Worm (Caenorhabditis elegans) whole organism, L4/young adult: ENCODE data around the gene glb-19.

Experiments used
- W03F9.2 ChIP-seq: fragments of 150-350 bp; optimal IDR thresholded peaks from 2 replicates; lab custom pipeline; 2014; ENCODE audit warnings: missing biosample characterization, missing genetic modification characterization
- dao-5 ChIP-seq: sonication (generic microtip); optimal IDR thresholded peaks from 2 replicates; lab custom pipeline; 2016; ENCODE audit warnings: missing genotype, missing genetic modification characterization, moderate library complexity, missing compliant biosample characterization
- him-1 ChIP-seq: sonication (generic microtip); optimal IDR thresholded peaks from 2 replicates; lab custom pipeline; 2016; ENCODE audit warnings: missing genotype, missing genetic modification reagents, missing genetic modification characterization, missing compliant biosample characterization

The glb-19 gene

ce11 chrIV:10668561-10668960, 14.6 kb upstream of the glb-19 start:
- no peak for TF ChIP-seq him-1 (tag; lab: Kevin White, UChicago)
- no peak for TF ChIP-seq dao-5 (tag; lab: Kevin White, UChicago)
- no peak for TF ChIP-seq W03F9.2 (tag; lab: Kevin White, UChicago)

ce11 chrIV:10666523-10666922, 12.6 kb upstream of the glb-19 start, which contains the start of gene epi-1:
Gene epi-1, plus strand, starts transcription at chrIV:10666823.
- TF ChIP-seq him-1 (tag; lab: Kevin White, UChicago) (no peak), dao-5 (tag; lab: Kevin White, UChicago) (no peak), W03F9.2 (tag; lab: Kevin White, UChicago) (no peak)

ce11 chrIV:10664134-10664533, 10.2 kb upstream of the glb-19 start, which contains the start of gene K08C7.7:
Gene K08C7.7, plus strand, starts transcription at chrIV:10664434.
- TF ChIP-seq him-1 (tag; lab: Kevin White, UChicago) = no peak
- no peak for TF ChIP-seq W03F9.2 (tag; lab: Kevin White, UChicago)
- TF ChIP-seq dao-5 (tag; lab: Kevin White, UChicago) = no peak

DNA sequence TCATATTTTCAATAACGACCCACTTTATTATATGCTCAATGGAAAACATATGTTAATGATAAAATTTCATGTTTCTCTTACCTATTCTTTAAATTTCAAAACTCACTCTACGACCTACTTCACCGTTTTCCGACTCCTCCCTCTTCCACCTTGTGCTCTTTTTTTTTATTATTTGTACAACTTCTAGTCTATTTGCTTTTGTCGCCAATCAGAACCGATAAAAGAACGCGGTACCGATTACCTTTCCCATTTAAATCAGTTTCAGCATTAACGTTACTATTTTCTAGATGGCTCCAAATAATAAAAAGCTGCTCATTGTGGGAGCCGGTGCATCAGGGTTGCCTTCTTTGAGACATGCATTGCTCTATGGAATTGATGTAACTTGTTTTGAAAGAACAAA, 7.8 kb upstream of the glb-19 start, which contains the start of gene fmo-1:
TSS of gene fmo-1 (plus strand) at position 98 of the 400 bp plus-strand sequence.
- TF ChIP-seq him-1 (tag; lab: Kevin White, UChicago) (no peak), dao-5 (tag; lab: Kevin White, UChicago) (no peak), W03F9.2 (tag; lab: Kevin White, UChicago) (no peak)

DNA sequence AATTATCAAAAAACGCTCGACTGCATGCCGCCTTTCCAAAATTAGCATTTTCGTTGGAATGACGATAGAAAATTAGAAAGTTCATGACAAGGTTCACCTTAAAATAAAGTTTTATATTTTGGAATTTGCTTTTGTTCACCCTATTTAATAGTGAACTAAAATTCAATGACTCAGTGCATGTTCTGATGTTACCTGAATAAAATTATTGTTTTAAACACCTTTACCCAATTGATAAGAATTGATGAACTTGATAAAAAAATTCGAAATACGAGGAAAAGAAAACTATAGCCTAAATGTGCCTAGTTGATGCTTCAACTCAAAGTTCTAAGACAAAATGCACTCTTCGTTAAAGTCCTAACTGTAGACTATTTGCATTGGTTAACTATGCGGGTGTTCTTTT, 7.1 kb upstream of the glb-19 start:
- TF ChIP-seq W03F9.2 (tag; lab: Kevin White, UChicago) (no peak), dao-5 (tag; lab: Kevin White, UChicago) (no peak), him-1 (tag; lab: Kevin White, UChicago) (no peak)

- TF ChIP-seq W03F9.2 (tag; lab: Kevin White, UChicago) = no peak
- no peak for TF ChIP-seq dao-5 (tag; lab: Kevin White, UChicago)
- no peak for TF ChIP-seq him-1 (tag; lab: Kevin White, UChicago)
Measured at ce11 chrIV:10656770-10657323, 2.9 kb upstream of the glb-19 start, which contains the start of gene K08C7.1. Gene K08C7.1, plus strand, starts transcription at chrIV:10656812.

- no peak for TF ChIP-seq him-1 (tag; lab: Kevin White, UChicago)
- no peak for TF ChIP-seq dao-5 (tag; lab: Kevin White, UChicago)
- TF ChIP-seq W03F9.2 (tag; lab: Kevin White, UChicago) = no peak
Measured at ce11 chrIV:10638977-10639376, 15.0 kb downstream of the glb-19 start, which contains the start of gene F56C4.2. Gene F56C4.2, plus strand, starts transcription at chrIV:10639277.

ce11 chrIV:10636649-10637048, 17.3 kb downstream of the glb-19 start, which contains the start of gene F56C4.1:
Gene F56C4.1, plus strand, starts transcription at chrIV:10636949.
- TF ChIP-seq dao-5 (tag; lab: Kevin White, UChicago) = no peak
- no peak for TF ChIP-seq W03F9.2 (tag; lab: Kevin White, UChicago)
- TF ChIP-seq him-1 (tag; lab: Kevin White, UChicago) = no peak

DNA sequence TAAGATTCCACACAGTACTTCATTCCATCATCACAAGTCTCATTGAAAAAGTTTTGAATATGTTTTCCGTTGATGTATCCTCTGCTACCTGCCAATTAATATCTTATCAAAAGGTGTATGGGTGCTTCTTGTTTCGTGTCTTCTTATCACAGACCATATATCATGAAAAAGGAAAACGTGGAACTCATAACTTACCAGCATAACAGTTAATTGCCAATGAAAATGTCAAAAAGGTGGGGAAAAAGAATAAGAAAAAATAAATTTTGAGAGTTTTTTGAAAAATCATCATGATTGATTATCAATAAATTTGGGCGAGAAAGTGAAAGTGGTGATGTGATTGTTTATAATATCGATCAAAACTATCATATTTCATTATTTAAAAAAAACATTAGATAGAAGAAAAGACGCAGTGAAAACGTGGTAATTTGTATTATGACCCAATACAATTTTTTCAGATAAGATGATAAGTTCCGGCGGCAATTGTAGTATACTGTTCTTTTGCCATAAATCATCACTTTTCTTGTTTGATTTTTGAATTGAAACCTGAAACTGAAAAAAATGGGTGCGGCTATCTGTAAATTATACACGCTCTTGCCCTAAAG, 22.9 kb downstream of the glb-19 start, which contains the start of gene F56C4.4:
TSS of gene F56C4.4 (minus strand) at position 315 of the 602 bp plus-strand sequence.
- TF ChIP-seq him-1 (tag; lab: Kevin White, UChicago) = no peak

ce11 chrIV:10628724-10629123, 25.2 kb downstream of the glb-19 start, which contains the start of gene R09H10.5:
Gene R09H10.5, minus strand, starts transcription at chrIV:10628829.
- TF ChIP-seq him-1 (tag; lab: Kevin White, UChicago) (no peak), W03F9.2 (tag; lab: Kevin White, UChicago) (no peak), dao-5 (tag; lab: Kevin White, UChicago) (no peak)

ce11 chrIV:10620811-10621210, 33.1 kb downstream of the glb-19 start, which contains the start of gene R09H10.7:
Gene R09H10.7, plus strand, starts transcription at chrIV:10621111.
- no peak for TF ChIP-seq dao-5 (tag; lab: Kevin White, UChicago)
- TF ChIP-seq W03F9.2 (tag; lab: Kevin White, UChicago) = no peak
- TF ChIP-seq him-1 (tag; lab: Kevin White, UChicago) = no peak

DNA sequence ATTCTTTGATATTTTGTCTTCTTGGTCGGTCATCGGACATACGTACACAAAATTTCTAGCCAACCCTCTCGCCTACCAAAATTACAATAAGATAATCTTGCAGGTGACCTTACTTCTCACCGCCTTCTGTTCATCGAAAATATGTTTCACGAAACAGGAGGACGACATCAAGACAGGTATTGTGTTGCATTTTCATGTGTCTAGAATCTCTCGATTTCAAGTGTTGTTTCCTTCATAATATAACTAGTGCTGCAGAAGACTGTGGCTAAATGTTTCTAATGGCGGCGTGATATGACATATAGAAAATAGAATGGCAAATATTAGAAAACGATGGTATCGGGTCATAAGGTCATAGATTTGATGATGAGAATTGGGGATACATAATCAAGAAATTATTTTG, 36.8 kb downstream of the glb-19 start:
- TF ChIP-seq him-1 (tag; lab: Kevin White, UChicago) (no peak), dao-5 (tag; lab: Kevin White, UChicago) (no peak), W03F9.2 (tag; lab: Kevin White, UChicago) (no peak)

- TF ChIP-seq dao-5 (tag; lab: Kevin White, UChicago) (no peak), W03F9.2 (tag; lab: Kevin White, UChicago) (no peak), him-1 (tag; lab: Kevin White, UChicago) (no peak)
Measured at ce11 chrIV:10616366-10616765, 37.6 kb downstream of the glb-19 start.
